Worm (Caenorhabditis elegans) whole organism, L4/young adult: ENCODE results near the gene his-62.

ENCODE experiments used
- W03F9.2 ChIP-seq: fragments of 150-350 bp; optimal IDR thresholded peaks from 2 replicates; lab custom pipeline; 2014; ENCODE audit warnings: missing biosample characterization, missing genetic modification characterization
- him-1 ChIP-seq: sonication (generic microtip); optimal IDR thresholded peaks from 2 replicates; lab custom pipeline; 2016; ENCODE audit warnings: missing genotype, missing genetic modification reagents, missing genetic modification characterization, missing compliant biosample characterization

DNA sequence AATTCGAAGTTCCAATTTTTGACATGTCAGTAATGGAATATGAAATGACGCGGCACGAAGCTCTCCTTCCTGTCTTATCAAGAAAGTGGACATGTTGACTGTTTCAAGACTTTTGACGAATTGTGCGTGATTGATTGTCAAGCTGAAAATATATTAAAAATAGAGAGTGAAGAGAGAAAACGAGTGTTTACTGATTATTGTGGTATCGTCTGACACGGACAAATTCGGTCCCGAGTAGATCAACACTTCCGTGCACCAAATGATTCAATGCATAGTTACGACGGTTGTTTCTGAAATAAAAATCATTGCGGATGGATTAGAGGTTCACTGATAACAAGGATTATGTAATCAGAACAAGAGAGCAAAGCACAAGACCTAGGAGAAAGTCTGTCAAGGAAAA lies 19.2 kb upstream of the his-62 start:
- TF ChIP-seq W03F9.2 (tag; lab: Kevin White, UChicago) (no peak), him-1 (tag; lab: Kevin White, UChicago) (no peak)
